Fruit fly (Drosophila melanogaster): ENCODE results near the gene Rpp14a.

Rpp14a gene

dm6 chr3R:30101389-30101935, 44.8 kb downstream of the Rpp14a start (continued):
- peak; percentile 65; the same call in 2 of the 3 replicates for TF ChIP-seq eg (GFP tag; IDR thresholded peaks at IDR 0.05)
- peak; percentile 93 for TF ChIP-seq svp (GFP tag)
- TF ChIP-seq Ets96B (tag; optimal IDR thresholded peaks at IDR 0.05), result peak; percentile 27
- no peak for TF ChIP-seq CG6276 (GFP tag; optimal IDR thresholded peaks at IDR 0.05)
- TF ChIP-seq CG11762 (GFP tag; optimal IDR thresholded peaks at IDR 0.05; ENCODE audit: insufficient read depth), result no peak
- no peak for TF ChIP-seq topi (GFP tag; optimal IDR thresholded peaks at IDR 0.05)
- no peak for TF ChIP-seq Ets21C (GFP tag; optimal IDR thresholded peaks at IDR 0.05)
- TF ChIP-seq CG3919 (GFP tag; optimal IDR thresholded peaks at IDR 0.05), result no peak
- peak; percentile 25 for TF ChIP-seq CG8632 (GFP tag; optimal IDR thresholded peaks at IDR 0.05)
- no peak for TF ChIP-seq achi (GFP tag; optimal IDR thresholded peaks at IDR 0.05)

DNA sequence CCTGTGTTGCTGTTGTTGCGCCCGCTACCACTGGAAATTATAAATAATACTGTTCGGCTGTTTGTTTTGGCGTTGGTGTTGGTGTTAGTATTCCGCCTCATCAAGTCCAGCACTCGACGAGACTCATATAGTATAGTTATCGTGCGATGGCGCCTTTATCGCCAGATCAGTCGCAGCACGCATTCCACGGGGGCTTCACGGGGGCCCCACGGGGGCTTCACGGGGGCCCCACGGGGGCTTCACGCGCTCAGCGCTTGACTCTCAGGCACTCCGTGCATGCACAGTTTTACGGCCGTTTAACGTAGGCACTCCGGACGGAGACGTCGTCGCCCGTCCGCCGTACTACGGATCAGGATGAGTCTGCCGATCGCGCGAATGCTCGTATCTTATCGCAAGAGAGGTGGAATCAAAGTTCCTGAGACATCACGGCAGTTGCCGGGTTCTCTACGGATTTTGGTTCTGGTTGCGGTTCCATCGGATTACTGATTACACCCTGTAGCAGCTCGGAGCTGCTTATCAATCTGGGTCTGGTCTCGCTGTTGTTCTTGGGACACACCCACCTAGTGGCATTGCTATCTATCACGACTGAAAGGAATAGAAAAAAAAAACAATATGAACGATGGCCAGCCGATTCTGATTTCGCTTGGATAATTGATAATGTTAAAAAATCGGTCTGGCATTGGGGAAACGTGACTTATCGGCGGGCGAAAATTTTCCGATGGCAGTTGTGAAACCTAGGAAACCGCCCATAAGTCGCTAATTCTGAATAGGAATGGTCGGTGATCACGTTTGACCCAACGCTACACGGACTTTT, 46.4 kb downstream of the Rpp14a start:
- TF ChIP-seq CG32006 (GFP tag; optimal IDR thresholded peaks at IDR 0.05) (no peak), esn (GFP tag; optimal IDR thresholded peaks at IDR 0.05) (peak; percentile 11), fkh (GFP tag; optimal IDR thresholded peaks at IDR 0.05) (peak; percentile 21), CG3919 (GFP tag; optimal IDR thresholded peaks at IDR 0.05) (peak; percentile 18), svp (GFP tag) (peak; percentile 97), CG6163 (GFP tag; IDR thresholded peaks at IDR 0.05) (peak; percentile 32; the same call in 1 of the 3 replicates), CG1621 (tag; optimal IDR thresholded peaks at IDR 0.05) (peak; percentile 40), Hr4 (GFP tag; optimal IDR thresholded peaks at IDR 0.05) (no peak), vri (GFP tag; optimal IDR thresholded peaks at IDR 0.05) (peak; percentile 84), CG8632 (GFP tag; optimal IDR thresholded peaks at IDR 0.05) (no peak), Eip78C (GFP tag) (peak; percentile 73), CG9139 (GFP tag; optimal IDR thresholded peaks at IDR 0.05) (no peak), net (GFP tag; optimal IDR thresholded peaks at IDR 0.05) (no peak)

DNA sequence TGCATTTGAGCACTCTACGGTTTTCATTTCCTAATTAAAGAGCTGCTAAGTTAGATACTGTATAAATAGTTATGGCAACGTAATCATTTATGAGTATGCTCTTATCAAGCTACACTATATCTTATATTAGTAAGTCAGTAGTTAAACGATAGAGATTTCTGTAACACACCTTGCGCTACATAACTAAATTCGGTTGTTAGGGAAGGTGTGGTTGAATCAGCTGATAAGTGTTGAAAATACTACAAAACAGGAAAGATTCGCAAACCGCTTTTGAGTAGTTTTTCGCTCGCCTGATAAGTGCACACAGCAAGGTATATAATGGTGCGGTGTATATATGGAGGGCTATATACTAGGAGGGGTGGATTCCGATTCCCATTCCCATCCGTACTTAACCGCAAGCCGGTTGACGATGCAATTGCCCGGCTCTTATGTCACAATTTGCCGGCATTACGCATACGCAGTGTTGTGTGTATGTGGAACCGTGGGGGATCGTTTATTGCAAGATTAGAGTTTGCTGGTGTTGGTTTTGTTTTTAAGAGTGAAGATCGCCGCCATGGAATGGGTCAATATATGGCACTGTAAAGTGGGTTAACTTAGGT, 48.4 kb downstream of the Rpp14a start:
- TF ChIP-seq svp (GFP tag), result peak; percentile 30
- peak; percentile 74 for TF ChIP-seq vri (GFP tag; optimal IDR thresholded peaks at IDR 0.05)
- TF ChIP-seq CG7368 (GFP tag; optimal IDR thresholded peaks at IDR 0.05), result no peak

DNA sequence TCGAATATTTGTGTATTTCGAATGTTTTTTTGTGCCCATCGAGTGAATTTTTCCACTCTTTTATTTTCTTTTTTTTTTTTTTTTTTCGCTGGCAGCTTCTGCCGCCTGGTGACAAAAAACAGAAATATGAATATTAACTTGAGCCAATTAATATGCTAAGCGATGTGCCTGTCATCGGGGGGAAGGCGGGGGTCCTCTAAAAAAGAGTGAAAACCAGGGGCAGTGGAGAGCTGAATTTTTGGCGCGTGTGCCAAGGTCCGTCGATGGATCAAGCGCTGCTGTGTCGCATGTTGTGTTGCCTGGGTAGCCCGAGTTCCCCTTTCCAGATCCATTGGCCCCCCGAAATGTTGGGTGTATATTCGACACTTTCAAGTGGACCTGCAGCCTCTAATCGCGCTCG, 49.1 kb downstream of the Rpp14a start:
- TF ChIP-seq CG9139 (GFP tag; optimal IDR thresholded peaks at IDR 0.05) (no peak), Met (GFP tag; optimal IDR thresholded peaks at IDR 0.05) (no peak), eg (GFP tag; IDR thresholded peaks at IDR 0.05) (0 out of 3 replicates have a peak, but pooled peaks have one; percentile 18)

DNA sequence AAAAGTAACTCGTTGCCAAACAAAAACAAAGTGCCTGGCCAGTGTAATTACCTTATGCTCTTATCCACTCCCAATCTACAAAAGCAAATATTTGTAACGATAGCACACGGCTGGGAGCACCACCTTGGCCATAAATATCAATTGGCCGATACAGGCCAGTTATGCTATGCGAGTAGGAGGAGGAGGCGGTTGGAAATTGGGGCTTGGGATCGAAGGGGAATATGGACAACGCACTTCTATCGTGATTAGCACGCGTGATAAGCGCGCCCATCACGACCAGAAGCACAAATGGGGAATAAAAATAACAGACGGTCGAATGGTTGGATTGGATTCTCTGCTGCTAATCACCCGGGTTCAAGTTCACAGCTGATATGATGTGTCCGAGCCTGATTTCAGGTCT, 49.9 kb downstream of the Rpp14a start:
- TF ChIP-seq ss (GFP tag; optimal IDR thresholded peaks at IDR 0.05) (no peak), svp (GFP tag) (peak; percentile 93), Eip78C (GFP tag) (peak; percentile 44), CG3919 (GFP tag; optimal IDR thresholded peaks at IDR 0.05) (no peak), fkh (GFP tag; optimal IDR thresholded peaks at IDR 0.05) (peak; percentile 56), Hr39 (GFP tag; optimal IDR thresholded peaks at IDR 0.05) (no peak), Eip93F (GFP tag; optimal IDR thresholded peaks at IDR 0.05) (no peak)

- TF ChIP-seq Hr4 (GFP tag; optimal IDR thresholded peaks at IDR 0.05) (no peak), svp (GFP tag) (peak; percentile 86)
Observed at dm6 chr3R:30107718-30108117, 51.1 kb downstream of the Rpp14a start.
